Worm (Caenorhabditis elegans): ENCODE measurements around the gene nol-9.
A peak's percentile ranks its signal among the peaks of the same experiment; 100 is the strongest.

The nol-9 gene

ce11 chrIV:13450740-13451139 is 28.4 kb downstream of the nol-9 start:
- TF ChIP-seq efl-1 (optimal IDR thresholded peaks at IDR 0.05) = peak in 1 of 2 experiments; percentile 77
- peak in 1 of 2 experiments; percentile 46 for TF ChIP-seq efl-1 (GFP tag; optimal IDR thresholded peaks at IDR 0.05 in 1 of 2)
- TF ChIP-seq nhr-90 (tag; optimal IDR thresholded peaks at IDR 0.05; ENCODE audit: poor library complexity) = no peak
- no peak for TF ChIP-seq fkh-10 (GFP tag; optimal IDR thresholded peaks at IDR 0.05)
- no peak for TF ChIP-seq sup-37 (GFP tag; optimal IDR thresholded peaks at IDR 0.05)

- no peak for TF ChIP-seq zip-4 (GFP tag; optimal IDR thresholded peaks at IDR 0.05)
- TF ChIP-seq lir-3 (tag; optimal IDR thresholded peaks at IDR 0.05; ENCODE audit: poor library complexity) = no peak
- TF ChIP-seq fos-1 (tag; optimal IDR thresholded peaks at IDR 0.05) = no peak
- no peak for TF ChIP-seq ceh-8 (GFP tag; optimal IDR thresholded peaks at IDR 0.05)
- no peak for TF ChIP-seq ces-1 (GFP tag; optimal IDR thresholded peaks at IDR 0.05)
- TF ChIP-seq F16B12.6 (tag; optimal IDR thresholded peaks at IDR 0.05) = peak; percentile 26
- no peak for TF ChIP-seq ama-1 (optimal IDR thresholded peaks at IDR 0.05)
- TF ChIP-seq ceh-82 (tag; optimal IDR thresholded peaks at IDR 0.05) = peak in 1 of 3 experiments; percentile 23
- no peak for TF ChIP-seq fkh-8 (tag; optimal IDR thresholded peaks at IDR 0.05)
- no peak for TF ChIP-seq ets-5 (GFP tag; IDR thresholded peaks at IDR 0.05)
- TF ChIP-seq nhr-12 (tag; optimal IDR thresholded peaks at IDR 0.05) = no peak
- peak; percentile 2 for TF ChIP-seq snu-23 (GFP tag; optimal IDR thresholded peaks at IDR 0.05)
- no peak for TF ChIP-seq hlh-17 (GFP tag; optimal IDR thresholded peaks at IDR 0.05; ENCODE audit: borderline replicate concordance)
- TF ChIP-seq egl-13 (tag; optimal IDR thresholded peaks at IDR 0.05) = no peak
- no peak for TF ChIP-seq ceh-63 (GFP tag; optimal IDR thresholded peaks at IDR 0.05)
- TF ChIP-seq lin-35 (GFP tag; optimal IDR thresholded peaks at IDR 0.05) = peak; percentile 14 to 36
- peak; percentile 25 to 27 for TF ChIP-seq efl-1 (optimal IDR thresholded peaks at IDR 0.05)
- TF ChIP-seq efl-1 (GFP tag; optimal IDR thresholded peaks at IDR 0.05 in 1 of 2) = peak in 1 of 2 experiments; percentile 35
- peak in 2 of 3 experiments; percentile 2 to 55 for TF ChIP-seq dpl-1 (GFP tag; optimal IDR thresholded peaks at IDR 0.05)
- peak; percentile 1 for TF ChIP-seq nhr-47 (tag; optimal IDR thresholded peaks at IDR 0.05)
- no peak for TF ChIP-seq tbx-2 (tag; optimal IDR thresholded peaks at IDR 0.05)
- no peak for TF ChIP-seq ceh-90 (tag; optimal IDR thresholded peaks at IDR 0.05)
- TF ChIP-seq xbp-1 (tag; optimal IDR thresholded peaks at IDR 0.05) = peak; percentile 5
- no peak for TF ChIP-seq sox-4 (tag; optimal IDR thresholded peaks at IDR 0.05)
- peak; percentile 35 for TF ChIP-seq lin-15B (tag; optimal IDR thresholded peaks at IDR 0.05)
- peak; percentile 28 for TF ChIP-seq blmp-1 (tag; optimal IDR thresholded peaks at IDR 0.05)
- TF ChIP-seq mep-1 (tag; optimal IDR thresholded peaks at IDR 0.05) = peak; percentile 52
- peak; percentile 60 for TF ChIP-seq dsc-1 (tag; optimal IDR thresholded peaks at IDR 0.05)
- peak in 1 of 2 experiments; percentile 42 for TF ChIP-seq lsy-2 (tag; optimal IDR thresholded peaks at IDR 0.05)
- no peak for TF ChIP-seq pqm-1 (tag; optimal IDR thresholded peaks at IDR 0.05)
- TF ChIP-seq rnt-1 (tag; optimal IDR thresholded peaks at IDR 0.05) = no peak
- no peak for TF ChIP-seq egl-27 (tag; optimal IDR thresholded peaks at IDR 0.05)
- peak; percentile 4 for TF ChIP-seq unc-130 (tag; optimal IDR thresholded peaks at IDR 0.05)
- no peak for TF ChIP-seq vab-15 (tag; optimal IDR thresholded peaks at IDR 0.05)
- TF ChIP-seq lin-39 (tag; optimal IDR thresholded peaks at IDR 0.05) = no peak
- TF ChIP-seq nhr-237 (tag; optimal IDR thresholded peaks at IDR 0.05) = no peak
- no peak for TF ChIP-seq alr-1 (tag; optimal IDR thresholded peaks at IDR 0.05; ENCODE audit: borderline replicate concordance)
These were observed 31.2 kb downstream of the nol-9 start for ce11 chrIV:13453509-13453908.

ce11 chrIV:13454698-13455097 is 32.4 kb downstream of the nol-9 start, which contains the start of gene uso-1:
Gene uso-1 (minus strand): TSS chrIV:13454798.
- TF ChIP-seq nhr-19 (GFP tag; conservative IDR thresholded peaks at IDR 0.05) (no peak), efl-1 (optimal IDR thresholded peaks at IDR 0.05) (no peak), efl-1 (GFP tag; optimal IDR thresholded peaks at IDR 0.05 in 1 of 2) (peak in 1 of 2 experiments; percentile 33), nhr-71 (tag; optimal IDR thresholded peaks at IDR 0.05) (no peak)
